Fruit fly (Drosophila melanogaster): ENCODE measurements around the gene mge.

- TF ChIP-seq CG6792 (GFP tag; optimal IDR thresholded peaks at IDR 0.05) (no peak), CG3032 (tag; optimal IDR thresholded peaks at IDR 0.05) (no peak), Lpt (GFP tag; optimal IDR thresholded peaks at IDR 0.05) (no peak), CG6276 (GFP tag; optimal IDR thresholded peaks at IDR 0.05) (no peak), CG16779 (tag; optimal IDR thresholded peaks at IDR 0.05) (no peak), CG6854 (GFP tag; optimal IDR thresholded peaks at IDR 0.05) (no peak), Hr38 (GFP tag; optimal IDR thresholded peaks at IDR 0.05) (no peak), cyc (GFP tag; optimal IDR thresholded peaks at IDR 0.05) (no peak), achi (GFP tag; optimal IDR thresholded peaks at IDR 0.05) (no peak), CG3919 (GFP tag; optimal IDR thresholded peaks at IDR 0.05) (no peak), fd85E (GFP tag; optimal IDR thresholded peaks at IDR 0.05) (no peak), CG31627 (GFP tag; optimal IDR thresholded peaks at IDR 0.05) (peak; percentile 8), eg (GFP tag; IDR thresholded peaks at IDR 0.05) (no peak)
These were observed 27.7 kb downstream of the mge start for dm6 chr3L:3882046-3882445.
